Worm (Caenorhabditis elegans): Measurements from ENCODE around the gene mup-2.

Gene mup-2

DNA sequence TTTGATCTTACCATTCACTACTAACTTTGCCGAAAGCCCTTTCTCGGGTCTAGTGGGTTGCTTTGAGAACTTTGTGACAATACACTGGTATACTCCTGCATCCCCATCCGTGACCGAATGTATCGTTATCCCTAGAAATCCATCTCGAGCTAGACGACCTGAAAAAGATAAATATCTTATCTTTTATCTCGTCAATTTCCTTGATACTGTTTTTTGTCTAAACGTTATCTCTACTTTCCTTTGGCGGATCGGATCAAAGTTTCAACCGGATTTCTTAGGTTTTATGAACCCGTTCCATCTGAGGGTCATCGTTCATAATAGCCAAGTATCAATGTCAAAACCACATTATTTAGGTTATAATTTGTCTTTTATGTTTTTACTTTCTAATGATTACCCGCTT, 25.5 kb downstream of the mup-2 start:
- TF ChIP-seq nfya-2 (GFP tag; IDR thresholded peaks at IDR 0.05) = no peak
- no peak for TF ChIP-seq zim-3 (tag; optimal IDR thresholded peaks at IDR 0.05)
- TF ChIP-seq B0336.3 (GFP tag; IDR thresholded peaks at IDR 0.05) = no peak
- TF ChIP-seq athp-1 (tag; optimal IDR thresholded peaks at IDR 0.05) = no peak
- TF ChIP-seq F52B5.7 (tag; optimal IDR thresholded peaks at IDR 0.05) = no peak
- TF ChIP-seq ztf-18 (tag; optimal IDR thresholded peaks at IDR 0.05) = no peak
- no peak for TF ChIP-seq Y53F4B.3 (GFP tag; IDR thresholded peaks at IDR 0.05)
- TF ChIP-seq gei-17 (GFP tag; optimal IDR thresholded peaks at IDR 0.05) = no peak
- no peak for TF ChIP-seq mxl-1 (tag; optimal IDR thresholded peaks at IDR 0.05)
- TF ChIP-seq F23B12.7 (tag; optimal IDR thresholded peaks at IDR 0.05; ENCODE audit: insufficient read depth) = no peak
- TF ChIP-seq die-1 (tag; optimal IDR thresholded peaks at IDR 0.05) = no peak
- no peak for TF ChIP-seq B0261.1 (tag; optimal IDR thresholded peaks at IDR 0.05)
- TF ChIP-seq ztf-22 (GFP tag; optimal IDR thresholded peaks at IDR 0.05) = no peak
- TF ChIP-seq nfyb-1 (GFP tag; IDR thresholded peaks at IDR 0.05) = no peak
- TF ChIP-seq chd-7 (tag; optimal IDR thresholded peaks at IDR 0.05) = no peak
- TF ChIP-seq ama-1 (optimal IDR thresholded peaks at IDR 0.05) = no peak
- TF ChIP-seq ama-1 (GFP tag; optimal IDR thresholded peaks at IDR 0.05) = no peak
- TF ChIP-seq C17E4.6 (GFP tag; IDR thresholded peaks at IDR 0.05) = no peak
- no peak for TF ChIP-seq efl-1 (GFP tag; optimal IDR thresholded peaks at IDR 0.05)
- no peak for TF ChIP-seq T26A5.8 (tag; optimal IDR thresholded peaks at IDR 0.05)

DNA sequence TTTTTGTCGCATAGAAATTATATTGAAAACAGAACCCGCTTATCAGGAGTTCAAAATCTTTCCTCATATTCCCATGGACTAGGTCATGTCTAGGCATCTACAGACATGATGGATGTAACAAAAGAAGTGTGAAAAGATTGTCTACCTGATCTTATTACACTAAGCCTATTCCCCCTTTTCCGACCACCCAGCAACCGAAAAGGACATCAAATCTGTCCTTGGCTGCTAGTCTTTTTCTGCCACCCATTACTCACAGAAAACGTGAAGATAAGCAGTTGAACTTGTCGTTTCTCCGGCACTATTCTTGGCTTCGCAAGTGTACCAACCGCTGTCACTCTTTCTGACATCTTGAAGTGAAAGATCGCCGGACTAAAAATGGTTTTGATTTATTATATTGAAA, 27.1 kb downstream of the mup-2 start:
- TF ChIP-seq F23B12.7 (tag; optimal IDR thresholded peaks at IDR 0.05; ENCODE audit: insufficient read depth) (no peak), Y53F4B.3 (GFP tag; IDR thresholded peaks at IDR 0.05) (no peak), ceh-27 (GFP tag; optimal IDR thresholded peaks at IDR 0.05) (no peak), snpc-4 (GFP tag; optimal IDR thresholded peaks at IDR 0.05) (no peak), snpc-4 (tag; optimal IDR thresholded peaks at IDR 0.05) (no peak), ceh-58 (GFP tag; IDR thresholded peaks at IDR 0.05) (no peak)

DNA sequence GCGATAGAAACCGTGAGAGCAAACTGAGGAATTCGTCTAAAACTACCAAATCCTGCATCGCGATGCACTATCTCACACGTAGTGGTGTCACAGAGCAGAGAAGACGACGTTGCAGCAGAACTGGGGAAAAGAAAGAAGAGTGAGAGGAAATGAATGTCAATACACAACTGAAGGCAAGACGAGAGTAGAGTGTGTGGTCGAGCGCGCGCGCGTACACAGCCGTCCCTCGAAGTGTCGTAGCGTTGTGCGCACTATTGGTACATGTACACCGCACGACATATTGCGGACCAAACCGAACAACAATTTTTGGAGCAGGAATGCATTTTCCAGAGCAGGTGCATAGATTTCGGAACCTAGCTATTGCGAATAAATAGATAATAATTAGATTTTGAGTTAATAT, 31.7 kb downstream of the mup-2 start:
- TF ChIP-seq let-607 (tag; optimal IDR thresholded peaks at IDR 0.05) (no peak), ZK185.1 (tag; optimal IDR thresholded peaks at IDR 0.05; ENCODE audit: poor library complexity, severe bottlenecking) (peak; percentile 25), athp-1 (tag; optimal IDR thresholded peaks at IDR 0.05) (no peak), Y95B8A.8 (GFP tag; IDR thresholded peaks at IDR 0.05) (no peak), F33H1.4 (GFP tag; IDR thresholded peaks at IDR 0.05) (no peak), T07F8.4 (tag; optimal IDR thresholded peaks at IDR 0.05) (no peak), madf-10 (tag; optimal IDR thresholded peaks at IDR 0.05) (peak; percentile 34), gei-17 (GFP tag; optimal IDR thresholded peaks at IDR 0.05) (no peak), hrde-1 (tag; optimal IDR thresholded peaks at IDR 0.05; ENCODE audit: borderline replicate concordance) (no peak), lsy-27 (tag; optimal IDR thresholded peaks at IDR 0.05; ENCODE audit: borderline replicate concordance, insufficient read depth) (no peak), lsl-1 (GFP tag; optimal IDR thresholded peaks at IDR 0.05) (no peak), ama-1 (optimal IDR thresholded peaks at IDR 0.05) (no peak), ama-1 (GFP tag; optimal IDR thresholded peaks at IDR 0.05) (no peak), K12H6.12 (tag; optimal IDR thresholded peaks at IDR 0.05) (peak; percentile 78), Y53G8AR.9 (GFP tag; conservative IDR thresholded peaks at IDR 0.05) (no peak), F49E8.2 (tag; optimal IDR thresholded peaks at IDR 0.05; ENCODE audit: insufficient read depth) (no peak), F55B11.4 (tag; optimal IDR thresholded peaks at IDR 0.05; ENCODE audit: borderline replicate concordance, insufficient read depth) (no peak), F10E7.11 (tag; optimal IDR thresholded peaks at IDR 0.05) (no peak), nfya-2 (GFP tag; IDR thresholded peaks at IDR 0.05) (no peak), ztf-18 (tag; optimal IDR thresholded peaks at IDR 0.05) (peak; percentile 5), nhr-27 (tag; optimal IDR thresholded peaks at IDR 0.05) (no peak), snpc-1.3 (tag; optimal IDR thresholded peaks at IDR 0.05; ENCODE audit: insufficient read depth) (no peak), egrh-3 (GFP tag; IDR thresholded peaks at IDR 0.05) (peak; percentile 23; the same call in 1 of the 2 replicates), hlh-12 (tag; optimal IDR thresholded peaks at IDR 0.05) (no peak), ztf-25 (GFP tag; IDR thresholded peaks at IDR 0.05) (no peak), B0019.2 (GFP tag; conservative IDR thresholded peaks at IDR 0.05) (no peak), mel-28 (tag; optimal IDR thresholded peaks at IDR 0.05; ENCODE audit: borderline replicate concordance) (no peak), B0261.1 (tag; optimal IDR thresholded peaks at IDR 0.05) (peak; percentile 10)

All from whole organism, young adult.